Worm (Caenorhabditis elegans) whole organism, young adult: ENCODE data around the gene C50F4.8.

ENCODE experiments used
- B0035.1 ChIP-seq: sonication (generic microtip); optimal IDR thresholded peaks from 2 replicates; lab custom pipeline; 2016; ENCODE audit warnings: missing genetic modification characterization, mild to moderate bottlenecking, missing compliant biosample characterization, missing genotype, missing genetic modification reagents
- B0261.1 ChIP-seq: sonication (generic microtip); optimal IDR thresholded peaks from 2 replicates; lab custom pipeline; 2016; ENCODE audit warnings: mild to moderate bottlenecking, missing genetic modification characterization, moderate library complexity, missing compliant biosample characterization
- F10E7.11 ChIP-seq: sonication (generic microtip); optimal IDR thresholded peaks from 2 replicates; lab custom pipeline; 2017; ENCODE audit warnings: mild to moderate bottlenecking, missing genetic modification characterization, moderate library complexity, missing compliant biosample characterization
- F37B4.10 ChIP-seq: fragments of 200-800 bp; sonication (Bioruptor generic); IDR thresholded peaks from 2 replicates; pipeline ENCODE4 v1.3.6; 2022; ENCODE audit warnings: missing genetic modification characterization, missing compliant biosample characterization
- F55B11.4 ChIP-seq: sonication (generic microtip); optimal IDR thresholded peaks from 2 replicates; lab custom pipeline; 2016; ENCODE audit warnings: missing compliant biosample characterization, missing genetic modification characterization, borderline replicate concordance; ENCODE audit not compliant: insufficient read depth
- K11D2.4 ChIP-seq: fragments of 200-800 bp; sonication (Bioruptor generic); IDR thresholded peaks from 2 replicates; pipeline ENCODE4 v1.3.6; 2022; ENCODE audit warnings: missing genetic modification reagents, missing genetic modification characterization, missing compliant biosample characterization
- T26A5.8 ChIP-seq: sonication (generic microtip); optimal IDR thresholded peaks from 2 replicates; lab custom pipeline; 2016; ENCODE audit warnings: missing genetic modification characterization, missing compliant biosample characterization
- Y53G8AR.9 ChIP-seq: fragments of 200-800 bp; sonication (Bioruptor generic); conservative IDR thresholded peaks from 2 replicates; pipeline ENCODE4 v1.3.6; 2022; ENCODE audit warnings: missing genetic modification reagents, missing genetic modification characterization, missing compliant biosample characterization
- ZK185.1 ChIP-seq: sonication (generic microtip); optimal IDR thresholded peaks from 2 replicates; lab custom pipeline; 2016; ENCODE audit warnings: mild to moderate bottlenecking, missing genetic modification characterization, missing compliant biosample characterization; ENCODE audit not compliant: poor library complexity, severe bottlenecking
- ama-1 ChIP-seq, 3 experiments: fragments of 150-350 bp in 1 of 3; sonication (generic microtip) in 2 of 3; optimal IDR thresholded peaks; 2 replicates each; lab custom pipeline; 2014 to 2018; ENCODE audit warnings: missing biosample characterization in 2 of 3, missing genetic modification characterization in 2 of 3, missing genetic modification reagents in 2 of 3
- athp-1 ChIP-seq: sonication (generic microtip); optimal IDR thresholded peaks from 2 replicates; lab custom pipeline; 2017; ENCODE audit warnings: mild to moderate bottlenecking, missing genetic modification characterization, missing compliant biosample characterization
- attf-3 ChIP-seq: fragments of 200-800 bp; sonication (Bioruptor generic); conservative IDR thresholded peaks from 2 replicates; pipeline ENCODE4 v1.3.6; 2022; ENCODE audit warnings: missing genetic modification reagents, missing genetic modification characterization, missing compliant biosample characterization
- bed-1 ChIP-seq: fragments of 200-800 bp; sonication (Bioruptor generic); IDR thresholded peaks from 2 replicates; pipeline ENCODE4 v1.3.6; 2022; ENCODE audit warnings: missing genetic modification reagents, missing genetic modification characterization, missing compliant biosample characterization
- cebp-1 ChIP-seq, 2 experiments: fragments of 200-800 bp in 1 of 2; sonication (Bioruptor generic) in 1 of 2; sonication (generic microtip) in 1 of 2; IDR thresholded peaks in 1 of 2; optimal IDR thresholded peaks in 1 of 2; 2 replicates each; pipeline versions ENCODE4 v1.3.6 to Lab custom; 2017 to 2022; ENCODE audit warnings: missing compliant biosample characterization in 2 of 2, missing genetic modification characterization in 2 of 2, mild to moderate bottlenecking in 1 of 2, missing genetic modification reagents in 1 of 2, moderate library complexity in 1 of 2
- ceh-91 ChIP-seq: fragments of 200-800 bp; sonication (Bioruptor generic); IDR thresholded peaks from 2 replicates; pipeline ENCODE4 v1.3.6; 2022; ENCODE audit warnings: missing genetic modification reagents, missing genetic modification characterization, missing compliant biosample characterization
- chd-7 ChIP-seq: sonication (generic microtip); optimal IDR thresholded peaks from 2 replicates; lab custom pipeline; 2016; ENCODE audit warnings: mild to moderate bottlenecking, missing genetic modification characterization, moderate library complexity, missing compliant biosample characterization
- dox-1 ChIP-seq: fragments of 200-800 bp; sonication (Bioruptor generic); IDR thresholded peaks from 2 replicates; pipeline ENCODE4 v1.3.6; 2022; ENCODE audit warnings: missing genetic modification reagents, missing genetic modification characterization, missing compliant biosample characterization
- efl-1 ChIP-seq: fragments of 150-350 bp; optimal IDR thresholded peaks from 2 replicates; lab custom pipeline; 2014; ENCODE audit warnings: missing biosample characterization, missing genetic modification reagents, missing genetic modification characterization
- ekl-4 ChIP-seq: fragments of 200-800 bp; sonication (Bioruptor generic); IDR thresholded peaks from 2 replicates; pipeline ENCODE4 v1.3.6; 2022; ENCODE audit warnings: missing genetic modification reagents, missing genetic modification characterization, missing compliant biosample characterization
- hmg-1.2 ChIP-seq: fragments of 200-800 bp; sonication (Bioruptor generic); IDR thresholded peaks from 2 replicates; pipeline ENCODE4 v1.3.6; 2022; ENCODE audit warnings: missing genetic modification reagents, missing genetic modification characterization, missing compliant biosample characterization
- let-607 ChIP-seq, 2 experiments: fragments of 200-800 bp in 1 of 2; sonication (Bioruptor generic) in 1 of 2; sonication (generic microtip) in 1 of 2; optimal IDR thresholded peaks; 2 replicates each; lab custom pipeline; 2016 to 2018; ENCODE audit warnings: mild to moderate bottlenecking in 2 of 2, missing compliant biosample characterization in 2 of 2, missing genetic modification characterization in 2 of 2, moderate library complexity in 2 of 2, missing genotype in 1 of 2
- lin-35 ChIP-seq, 3 experiments: fragments of 150-350 bp in 2 of 3; sonication (generic microtip) in 1 of 3; optimal IDR thresholded peaks; 2 replicates each; lab custom pipeline; 2014 to 2018; ENCODE audit warnings: missing biosample characterization in 3 of 3, missing genetic modification characterization in 3 of 3, missing genetic modification reagents in 3 of 3
- lin-40 ChIP-seq: sonication (generic microtip); optimal IDR thresholded peaks from 2 replicates; lab custom pipeline; 2016; ENCODE audit warnings: missing genetic modification characterization, mild to moderate bottlenecking, missing compliant biosample characterization, missing genotype, missing genetic modification reagents
- lin-54 ChIP-seq: fragments of 200-800 bp; sonication (Bioruptor generic); optimal IDR thresholded peaks from 2 replicates; lab custom pipeline; 2018; ENCODE audit warnings: mild to moderate bottlenecking, missing genetic modification characterization, missing compliant biosample characterization
- lsl-1 ChIP-seq: fragments of 200-800 bp; sonication (Bioruptor generic); optimal IDR thresholded peaks from 2 replicates; lab custom pipeline; 2018; ENCODE audit warnings: mild to moderate bottlenecking, missing genetic modification characterization, moderate library complexity, missing compliant biosample characterization
- lsy-27 ChIP-seq: sonication (generic microtip); optimal IDR thresholded peaks from 2 replicates; lab custom pipeline; 2017; ENCODE audit warnings: missing genetic modification characterization, mild to moderate bottlenecking, missing compliant biosample characterization, antibody characterized with exemption, missing genotype, borderline replicate concordance; ENCODE audit not compliant: insufficient read depth
- madf-6 ChIP-seq: fragments of 200-800 bp; sonication (Bioruptor generic); IDR thresholded peaks from 2 replicates; pipeline ENCODE4 v1.3.6; 2022; ENCODE audit warnings: missing genetic modification reagents, missing genetic modification characterization, missing compliant biosample characterization
- mcd-1 ChIP-seq: fragments of 200-800 bp; sonication (Bioruptor generic); IDR thresholded peaks from 2 replicates; pipeline ENCODE4 v1.3.6; 2022; ENCODE audit warnings: missing genetic modification reagents, missing genetic modification characterization, missing compliant biosample characterization
- nfya-2 ChIP-seq: fragments of 200-800 bp; sonication (Bioruptor generic); IDR thresholded peaks from 2 replicates; pipeline ENCODE4 v1.3.6; 2022; ENCODE audit warnings: missing genetic modification reagents, missing genetic modification characterization, missing compliant biosample characterization
- pbrm-1 ChIP-seq: fragments of 200-800 bp; sonication (Bioruptor generic); IDR thresholded peaks from 2 replicates; pipeline ENCODE4 v1.3.6; 2022; ENCODE audit warnings: missing genetic modification reagents, missing genetic modification characterization, missing compliant biosample characterization
- pha-4 ChIP-seq: fragments of 150-350 bp; sonication (generic microtip); optimal IDR thresholded peaks from 2 replicates; lab custom pipeline; 2014; ENCODE audit warnings: missing biosample characterization, missing genetic modification reagents, missing genetic modification characterization
- repo-1 ChIP-seq: sonication (generic microtip); optimal IDR thresholded peaks from 2 replicates; lab custom pipeline; 2017; ENCODE audit warnings: mild to moderate bottlenecking, missing genetic modification characterization, missing compliant biosample characterization
- snpc-4 ChIP-seq, 5 experiments: fragments of 150-350 bp in 1 of 5; sonication (generic microtip) in 4 of 5; optimal IDR thresholded peaks; 2 replicates each; lab custom pipeline; 2014 to 2018; ENCODE audit warnings: missing genetic modification characterization in 5 of 5, missing biosample characterization in 3 of 5, antibody characterized with exemption in 2 of 5, mild to moderate bottlenecking in 2 of 5, missing compliant biosample characterization in 2 of 5, missing genotype in 2 of 5, moderate library complexity in 2 of 5, missing genetic modification reagents in 1 of 5
- somi-1 ChIP-seq: fragments of 200-800 bp; sonication (Bioruptor generic); optimal IDR thresholded peaks from 2 replicates; lab custom pipeline; 2018; ENCODE audit warnings: mild to moderate bottlenecking, missing genetic modification characterization, missing compliant biosample characterization
- xnd-1 ChIP-seq: sonication (generic microtip); optimal IDR thresholded peaks from 2 replicates; lab custom pipeline; 2016; ENCODE audit warnings: missing genotype, missing genetic modification reagents, missing genetic modification characterization, missing compliant biosample characterization
- ztf-18 ChIP-seq: sonication (generic microtip); optimal IDR thresholded peaks from 2 replicates; lab custom pipeline; 2016; ENCODE audit warnings: missing genotype, mild to moderate bottlenecking, missing genetic modification characterization, missing compliant biosample characterization
- ztf-22 ChIP-seq: fragments of 200-800 bp; sonication (Bioruptor generic); optimal IDR thresholded peaks from 2 replicates; lab custom pipeline; 2018; ENCODE audit warnings: mild to moderate bottlenecking, missing genetic modification characterization, moderate library complexity, missing compliant biosample characterization

The C50F4.8 gene

ce11 chrV:9513590-9513989 lies 5.1 kb downstream of the C50F4.8 start, which contains the start of gene eif-2Bdelta:
eif-2Bdelta (plus strand) TSS chrV:9513824.
- TF ChIP-seq F37B4.10 (GFP tag; lab: Robert Waterston, UW): no peak
- TF ChIP-seq ZK185.1 (tag; lab: Kevin White, UChicago): peak; percentile 39
- peak; percentile 60 for TF ChIP-seq mcd-1
- TF ChIP-seq snpc-4 (GFP tag; optimal IDR thresholded peaks at IDR 0.05; lab: Kevin White, UChicago): peak; percentile 15
- TF ChIP-seq snpc-4 (tag; optimal IDR thresholded peaks at IDR 0.05; lab: Kevin White, UChicago): peak in 3 of 4 experiments; percentile 42 to 49 (median 48)
- TF ChIP-seq lin-40 (tag; lab: Kevin White, UChicago): peak; percentile 62
- TF ChIP-seq somi-1 (GFP tag; lab: Kevin White, UChicago): no peak
- peak; percentile 93 for TF ChIP-seq ztf-18 (tag; lab: Kevin White, UChicago)
- TF ChIP-seq B0035.1 (tag; lab: Kevin White, UChicago): no peak
- TF ChIP-seq pbrm-1 (GFP tag; lab: Robert Waterston, UW): 0 out of 2 replicates have a peak, but pooled peaks have one; percentile 28
- TF ChIP-seq lin-54 (GFP tag; lab: Kevin White, UChicago): peak; percentile 59
- no peak for TF ChIP-seq F10E7.11 (tag; lab: Kevin White, UChicago)
- peak; percentile 21 for TF ChIP-seq lsl-1
- peak; percentile 24 for TF ChIP-seq efl-1 (GFP tag; lab: Kevin White, UChicago)
- TF ChIP-seq cebp-1 (GFP tag; IDR thresholded peaks at IDR 0.05; lab: Robert Waterston, UW): no peak
- TF ChIP-seq cebp-1 (tag; optimal IDR thresholded peaks at IDR 0.05; lab: Kevin White, UChicago): peak; percentile 53
- TF ChIP-seq hmg-1.2: 0 out of 2 replicates have a peak, but pooled peaks have one; percentile 23
- no peak for TF ChIP-seq K11D2.4 (GFP tag; lab: Robert Waterston, UW)
- peak; percentile 48; the same call in 1 of the 2 replicates for TF ChIP-seq madf-6 (GFP tag; lab: Robert Waterston, UW)
- no peak for TF ChIP-seq attf-3
- TF ChIP-seq lsy-27 (tag; lab: Kevin White, UChicago): no peak
- TF ChIP-seq lin-35 (GFP tag; optimal IDR thresholded peaks at IDR 0.05; lab: Kevin White, UChicago): peak in 1 of 3 experiments; percentile 70
- TF ChIP-seq ama-1 (optimal IDR thresholded peaks at IDR 0.05; lab: Kevin White, UChicago): no peak
- no peak for TF ChIP-seq ama-1 (GFP tag; optimal IDR thresholded peaks at IDR 0.05; lab: Kevin White, UChicago)
- peak; percentile 49; the same call in 1 of the 2 replicates for TF ChIP-seq dox-1
- peak in 1 of 2 experiments; percentile 23 for TF ChIP-seq let-607 (tag; optimal IDR thresholded peaks at IDR 0.05; lab: Kevin White, UChicago)
- no peak for TF ChIP-seq ztf-22 (GFP tag; lab: Kevin White, UChicago)
- TF ChIP-seq F55B11.4 (tag; lab: Kevin White, UChicago): no peak

ce11 chrV:9509597-9509996 lies 9.1 kb downstream of the C50F4.8 start:
- TF ChIP-seq Y53G8AR.9 (GFP tag; lab: Robert Waterston, UW) (no peak), lin-54 (GFP tag; lab: Kevin White, UChicago) (no peak), chd-7 (no peak), xnd-1 (tag; lab: Kevin White, UChicago) (no peak), athp-1 (tag; lab: Kevin White, UChicago) (no peak), B0261.1 (tag; lab: Kevin White, UChicago) (no peak), T26A5.8 (tag; lab: Kevin White, UChicago) (no peak), cebp-1 (GFP tag; IDR thresholded peaks at IDR 0.05; lab: Robert Waterston, UW) (no peak), cebp-1 (tag; optimal IDR thresholded peaks at IDR 0.05; lab: Kevin White, UChicago) (no peak), ceh-91 (GFP tag; lab: Robert Waterston, UW) (no peak), pha-4 (no peak), bed-1 (no peak), ekl-4 (GFP tag; lab: Robert Waterston, UW) (no peak), madf-6 (GFP tag; lab: Robert Waterston, UW) (no peak), repo-1 (tag; lab: Kevin White, UChicago) (no peak), efl-1 (GFP tag; lab: Kevin White, UChicago) (no peak), nfya-2 (GFP tag; lab: Robert Waterston, UW) (no peak)
